Fruit fly (Drosophila melanogaster) whole organism, larva: ENCODE measurements around the gene dpp.

Experiments used
- noc ChIP-seq: fragments of 200-800 bp; sonication (Bioruptor generic); optimal IDR thresholded peaks from 3 replicates; lab custom pipeline; 2019; ENCODE audit warnings: missing biosample characterization, mild to moderate bottlenecking, missing genetic modification characterization, moderate library complexity

Gene dpp

dm6 chr2L:2428209-2428488 lies at the start of gene dpp:
Gene dpp (plus strand): TSS chr2L:2428372.
- TF ChIP-seq noc (tag; lab: Kevin White, UChicago) = no peak

dm6 chr2L:2380805-2381204 lies 47.4 kb upstream of the dpp start, which contains the start of gene Eogt:
Gene Eogt (plus strand): TSS chr2L:2381097.
- TF ChIP-seq noc (tag; lab: Kevin White, UChicago) = peak; percentile 69

DNA sequence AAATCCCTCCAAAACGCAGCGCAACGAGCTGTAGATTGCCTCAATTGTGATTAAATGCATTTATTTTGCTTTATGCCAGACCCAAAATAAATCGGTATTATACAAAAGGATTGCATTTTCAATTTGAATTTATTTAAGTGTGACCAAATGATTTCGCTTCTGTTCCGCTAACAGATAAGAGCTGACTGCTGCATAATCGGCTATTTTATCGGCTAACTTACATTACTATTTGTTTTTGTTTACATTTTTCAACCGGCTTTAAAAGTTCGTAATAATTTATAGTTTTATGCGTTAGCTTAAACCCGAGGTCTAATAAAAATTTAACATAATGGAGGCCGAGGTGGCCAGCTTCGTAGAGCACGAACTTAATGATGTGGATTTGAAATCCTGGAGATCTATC lies 45.2 kb upstream of the dpp start, which contains the start of gene PIG-Wa:
Gene PIG-Wa, plus strand, starts transcription at position 232 of the 400 bp plus-strand sequence.
- no peak for TF ChIP-seq noc (tag; lab: Kevin White, UChicago)

- no peak for TF ChIP-seq noc (tag; lab: Kevin White, UChicago)
These were observed 42.5 kb upstream of the dpp start, which contains the start of gene CG3557 for dm6 chr2L:2385692-2386091. Gene CG3557 (minus strand): TSS chr2L:2385792.

DNA sequence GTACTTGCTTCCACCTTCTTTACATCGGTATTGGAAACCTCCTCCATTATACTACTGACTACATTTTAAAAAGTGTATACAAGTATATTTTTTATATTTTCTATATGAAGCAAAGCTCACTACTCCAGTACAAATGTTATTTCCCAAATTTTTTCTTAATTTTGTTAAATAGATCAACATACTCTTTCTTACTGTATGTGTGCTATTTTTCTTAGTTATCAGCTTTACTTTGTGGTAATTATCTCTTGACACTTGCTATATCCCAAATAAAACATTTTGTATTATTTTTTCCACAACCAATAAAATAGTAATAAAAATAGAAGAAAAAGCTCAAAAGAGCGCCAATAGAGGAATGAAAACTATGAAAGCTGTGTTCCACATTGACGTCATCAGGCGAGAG lies 37.6 kb upstream of the dpp start, which contains the start of gene CG43750:
Gene CG43750, minus strand, starts transcription at position 101 of the 400 bp plus-strand sequence.
- TF ChIP-seq noc (tag; lab: Kevin White, UChicago) = no peak

dm6 chr2L:2391321-2391720 lies 36.9 kb upstream of the dpp start, which contains the start of gene CG46448:
Gene CG46448 (plus strand): TSS chr2L:2391660.
- TF ChIP-seq noc (tag; lab: Kevin White, UChicago) = no peak

DNA sequence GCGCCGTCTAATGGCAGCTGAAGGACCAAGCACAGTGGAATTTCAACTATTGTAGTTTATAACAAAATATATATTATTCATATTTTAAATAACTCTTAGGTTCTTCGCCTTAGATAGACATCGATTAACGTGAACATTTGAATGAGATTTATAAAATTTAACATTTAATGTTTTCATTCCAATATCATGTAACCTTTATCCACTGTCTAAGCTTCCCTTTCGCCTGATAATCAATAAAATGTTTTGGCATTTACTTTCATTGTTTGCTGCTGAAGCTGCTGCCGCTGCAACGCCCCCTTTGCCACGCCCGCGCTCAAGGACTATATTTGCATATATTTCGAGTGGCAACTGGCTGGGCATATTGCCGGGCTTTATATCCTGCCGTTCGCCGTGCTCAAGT lies 33.3 kb upstream of the dpp start:
- TF ChIP-seq noc (tag; lab: Kevin White, UChicago) = no peak

dm6 chr2L:2397080-2397479 lies 31.1 kb upstream of the dpp start:
- no peak for TF ChIP-seq noc (tag; lab: Kevin White, UChicago)

dm6 chr2L:2398459-2398858 lies 29.7 kb upstream of the dpp start:
- TF ChIP-seq noc (tag; lab: Kevin White, UChicago) = no peak

DNA sequence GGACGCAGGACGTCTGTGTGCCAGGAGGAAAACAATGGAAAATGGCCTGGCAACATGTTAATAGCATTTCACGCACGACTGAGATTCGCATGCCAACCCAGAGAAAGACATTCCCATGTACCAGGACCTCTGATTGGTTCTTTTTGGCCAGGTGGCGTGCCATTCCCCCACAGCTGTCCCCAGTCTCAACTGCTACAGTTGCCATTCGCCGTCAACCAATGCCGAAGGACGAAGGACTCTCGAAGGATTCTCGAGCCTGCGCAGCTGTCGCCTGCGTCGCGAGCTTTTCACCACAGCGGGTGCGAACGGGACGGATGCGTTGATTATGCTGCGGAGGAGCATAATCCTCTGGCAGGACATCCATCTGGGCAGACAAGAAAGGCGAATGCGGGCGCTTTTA lies 28.3 kb upstream of the dpp start, which contains the start of gene VGlut:
Gene VGlut, plus strand, starts transcription at position 399 of the 400 bp plus-strand sequence.
- TF ChIP-seq noc (tag; lab: Kevin White, UChicago) = no peak

dm6 chr2L:2402194-2402593 lies 26.0 kb upstream of the dpp start:
- TF ChIP-seq noc (tag; lab: Kevin White, UChicago) = no peak

DNA sequence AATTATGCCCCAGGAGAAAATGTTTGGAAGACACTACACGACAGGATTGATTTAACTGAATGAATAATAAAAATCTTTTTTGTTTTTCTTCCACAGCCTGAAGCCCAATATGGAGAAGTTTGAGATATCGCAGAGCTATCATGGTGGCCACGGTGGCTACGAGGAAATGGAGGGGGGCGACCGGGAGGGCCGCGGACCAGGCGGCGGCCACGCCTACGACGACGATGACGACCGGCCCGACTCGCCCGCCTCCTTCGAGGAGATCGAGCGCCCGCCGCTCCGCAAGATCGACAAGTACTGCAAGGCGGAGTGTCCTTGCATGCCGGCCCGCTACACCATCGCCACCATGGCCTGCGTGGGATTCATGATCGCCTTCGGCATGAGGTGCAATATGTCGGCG lies 23.5 kb upstream of the dpp start:
- TF ChIP-seq noc (tag; lab: Kevin White, UChicago) = no peak

DNA sequence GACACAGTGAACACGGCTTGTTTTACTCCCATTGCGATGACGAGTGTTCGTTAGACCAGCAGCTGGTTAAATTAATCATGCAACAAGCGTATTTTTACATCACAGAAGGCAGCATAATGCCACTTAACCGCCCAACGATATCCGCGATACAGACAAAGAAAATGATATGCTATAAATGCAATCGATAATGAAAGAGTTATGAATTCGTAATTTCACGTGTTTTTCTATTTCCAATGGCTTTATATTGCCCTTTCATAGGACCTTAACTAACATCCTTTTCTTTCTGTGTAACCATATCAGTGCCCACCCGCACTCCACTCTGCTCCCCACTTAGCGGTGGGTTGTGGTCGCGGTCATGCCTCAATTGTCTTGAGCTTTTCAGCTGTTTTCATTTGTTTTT lies 15.1 kb upstream of the dpp start:
- no peak for TF ChIP-seq noc (tag; lab: Kevin White, UChicago)

- TF ChIP-seq noc (tag; lab: Kevin White, UChicago) = no peak
These were observed 13.1 kb upstream of the dpp start, which contains the start of gene CG18641 for dm6 chr2L:2415109-2415508. Gene CG18641 (minus strand): TSS chr2L:2415322.

dm6 chr2L:2416620-2417019 lies 11.6 kb upstream of the dpp start, which contains the start of gene CG31948:
Gene CG31948 (minus strand): TSS chr2L:2416720.
- no peak for TF ChIP-seq noc (tag; lab: Kevin White, UChicago)

dm6 chr2L:2417865-2418264 lies 10.3 kb upstream of the dpp start, which contains the start of gene CG34448:
Gene CG34448 (minus strand): TSS chr2L:2417965.
- TF ChIP-seq noc (tag; lab: Kevin White, UChicago) = no peak

DNA sequence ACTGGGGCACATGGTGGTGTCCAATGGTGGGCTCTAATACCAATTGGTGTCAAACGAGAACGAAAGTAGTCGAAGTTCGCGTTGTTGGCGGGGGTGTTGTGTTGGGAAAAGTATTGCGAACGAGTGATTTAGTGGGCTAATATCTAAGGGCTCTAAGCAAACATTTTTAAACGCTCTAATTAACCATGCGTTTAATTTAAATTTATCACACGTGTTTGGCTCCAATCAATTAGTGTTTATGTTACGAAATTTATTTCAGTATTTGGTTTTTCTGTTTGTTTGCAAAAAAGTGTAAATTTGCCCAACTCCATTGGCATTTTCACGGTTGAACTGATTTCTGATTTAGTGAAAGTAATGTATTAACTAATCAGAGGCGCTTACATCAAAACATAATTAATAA lies 8.3 kb upstream of the dpp start, which contains the start of gene CG34447:
Gene CG34447, minus strand, starts transcription at position 101 of the 400 bp plus-strand sequence.
- no peak for TF ChIP-seq noc (tag; lab: Kevin White, UChicago)

dm6 chr2L:2420490-2420889 lies 7.7 kb upstream of the dpp start, which contains the start of gene CG9886:
Gene CG9886 (plus strand): TSS chr2L:2420830.
- TF ChIP-seq noc (tag; lab: Kevin White, UChicago) = no peak
